Worm (Caenorhabditis elegans) whole organism, mixed stage, embryonic: ENCODE results near the gene str-56.

Experiments used
- ceh-39 ChIP-seq: fragments of 150-350 bp; optimal IDR thresholded peaks from 2 replicates; lab custom pipeline; 2014; ENCODE audit warnings: missing biosample characterization, missing genetic modification characterization
- ham-2 ChIP-seq: fragments of 200-800 bp; sonication (Bioruptor generic); optimal IDR thresholded peaks from 2 replicates; lab custom pipeline; 2018; ENCODE audit warnings: mild to moderate bottlenecking, missing genetic modification characterization, missing compliant biosample characterization
- lin-13 ChIP-seq: fragments of 150-350 bp; optimal IDR thresholded peaks from 2 replicates; lab custom pipeline; 2014; ENCODE audit warnings: missing biosample characterization, missing genetic modification characterization
- mep-1 ChIP-seq: fragments of 150-350 bp; optimal IDR thresholded peaks from 2 replicates; lab custom pipeline; 2017; ENCODE audit warnings: missing biosample characterization, missing genetic modification reagents, missing genetic modification characterization, inconsistent platforms
- nhr-2 ChIP-seq: fragments of 150-350 bp; optimal IDR thresholded peaks from 2 replicates; lab custom pipeline; 2014; ENCODE audit warnings: missing biosample characterization, missing genetic modification characterization
- nhr-76 ChIP-seq: sonication (generic microtip); optimal IDR thresholded peaks from 2 replicates; lab custom pipeline; 2017; ENCODE audit warnings: missing biosample characterization, missing genetic modification characterization
- snpc-4 ChIP-seq: fragments of 150-350 bp; optimal IDR thresholded peaks from 2 replicates; lab custom pipeline; 2014; ENCODE audit warnings: missing biosample characterization, missing genetic modification characterization
- unc-120 ChIP-seq: sonication (generic microtip); optimal IDR thresholded peaks from 2 replicates; lab custom pipeline; 2017; ENCODE audit warnings: missing genetic modification characterization, missing compliant biosample characterization; ENCODE audit not compliant: poor library complexity, severe bottlenecking
- unc-62 ChIP-seq: fragments of 150-350 bp; optimal IDR thresholded peaks from 2 replicates; lab custom pipeline; 2014; ENCODE audit warnings: missing biosample characterization, missing genetic modification reagents, missing genetic modification characterization
- ztf-11 ChIP-seq: fragments of 150-350 bp; optimal IDR thresholded peaks from 2 replicates; lab custom pipeline; 2014; ENCODE audit warnings: missing biosample characterization, missing genetic modification characterization

DNA sequence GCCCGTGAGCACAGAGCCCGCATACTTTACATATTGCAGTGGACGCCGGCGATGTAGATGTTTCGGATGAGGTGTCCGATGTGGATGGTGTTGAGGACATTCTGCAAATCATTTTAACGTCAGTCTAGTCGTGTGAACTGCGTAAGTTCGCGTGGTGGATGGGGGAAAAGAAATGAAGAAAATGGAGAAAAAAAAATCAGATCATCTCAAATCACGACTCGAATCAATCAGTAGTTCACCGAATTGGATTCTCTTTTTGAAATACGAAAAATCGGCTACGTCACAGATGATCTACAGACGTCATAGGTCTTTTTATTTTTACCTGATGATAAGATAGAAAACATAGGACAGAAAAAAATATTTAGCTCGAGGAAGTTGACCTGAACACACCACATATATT, 3.9 kb downstream of the str-56 start, which contains the start of gene nhr-102:
- TF ChIP-seq unc-120 (tag; lab: Kevin White, UChicago) (no peak), nhr-76 (no peak), nhr-2 (tag; lab: Kevin White, UChicago) (no peak), mep-1 (tag; lab: Kevin White, UChicago) (no peak), ham-2 (GFP tag; lab: Kevin White, UChicago) (no peak), ztf-11 (tag; lab: Kevin White, UChicago) (no peak), unc-62 (GFP tag; lab: Kevin White, UChicago) (no peak), lin-13 (no peak), ceh-39 (tag; lab: Kevin White, UChicago) (no peak), snpc-4 (no peak)
